Worm (Caenorhabditis elegans) whole organism, L4/young adult: ENCODE results near the gene T26C5.3.

ENCODE experiments used
- dao-5 ChIP-seq: sonication (generic microtip); optimal IDR thresholded peaks from 2 replicates; lab custom pipeline; 2016; ENCODE audit warnings: missing genotype, missing genetic modification characterization, moderate library complexity, missing compliant biosample characterization
- him-1 ChIP-seq: sonication (generic microtip); optimal IDR thresholded peaks from 2 replicates; lab custom pipeline; 2016; ENCODE audit warnings: missing genotype, missing genetic modification reagents, missing genetic modification characterization, missing compliant biosample characterization

DNA sequence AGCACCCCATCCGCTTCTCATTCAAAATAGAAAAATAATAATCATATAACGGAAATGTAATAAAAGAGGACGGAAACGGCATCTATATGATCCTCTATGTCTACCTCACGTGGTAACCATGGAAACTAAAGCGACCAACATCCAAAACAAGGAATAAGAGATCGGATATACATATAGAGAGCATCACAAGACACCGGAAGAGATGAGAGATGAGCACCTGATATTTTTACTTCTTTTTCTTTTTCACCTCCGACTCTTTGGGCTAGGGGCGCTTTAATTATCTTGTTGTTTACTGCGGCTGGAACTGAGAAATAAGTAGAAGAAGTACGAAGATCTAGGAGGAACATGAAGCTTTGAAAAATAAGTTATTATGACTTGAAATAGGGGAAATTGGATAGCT lies 27.4 kb downstream of the T26C5.3 start:
- TF ChIP-seq him-1 (no peak), dao-5 (tag; lab: Kevin White, UChicago) (no peak)
